Fruit fly (Drosophila melanogaster) whole organism, embryonic: ENCODE data around the gene Phyhd1.

Experiments used
- ATbp ChIP-seq: fragments of 200-800 bp; sonication (Bioruptor generic); optimal IDR thresholded peaks from 2 replicates; lab custom pipeline; 2017; ENCODE audit warnings: missing biosample characterization, mild to moderate bottlenecking, missing genetic modification characterization, missing genetic modification reagents
- Ada2b ChIP-seq: fragments of 200-800 bp; sonication (Bioruptor generic); IDR thresholded peaks from 2 replicates; pipeline ENCODE4 v1.3.6; 2022; ENCODE audit warnings: missing biosample characterization, missing genetic modification characterization
- Aef1 ChIP-seq: fragments of 200-800 bp; sonication (Bioruptor generic); IDR thresholded peaks from 3 replicates; pipeline ENCODE4 v1.3.6; 2022; ENCODE audit warnings: missing biosample characterization, missing genetic modification characterization
- Atf-2 ChIP-seq: fragments of 200-800 bp; sonication (Bioruptor generic); optimal IDR thresholded peaks from 2 replicates; lab custom pipeline; 2016; ENCODE audit warnings: missing biosample characterization, missing genetic modification characterization
- Atf3 ChIP-seq: fragments of 200-800 bp; sonication (Bioruptor generic); optimal IDR thresholded peaks from 3 replicates; lab custom pipeline; 2016; ENCODE audit warnings: missing biosample characterization, missing genetic modification characterization
- BEAF-32 ChIP-seq: fragments of 200-800 bp; sonication (Bioruptor generic); optimal IDR thresholded peaks from 3 replicates; lab custom pipeline; 2017; ENCODE audit warnings: missing biosample characterization, missing genetic modification characterization, mild to moderate bottlenecking, moderate library complexity, missing genetic modification reagents
- CG10147 ChIP-seq: fragments of 200-800 bp; sonication (Bioruptor generic); optimal IDR thresholded peaks from 2 replicates; lab custom pipeline; 2019; ENCODE audit warnings: missing biosample characterization, mild to moderate bottlenecking, missing genetic modification characterization, moderate library complexity
- CG11695 ChIP-seq: fragments of 200-800 bp; sonication (Bioruptor generic); IDR thresholded peaks from 3 replicates; pipeline ENCODE4 v1.3.6; 2022; ENCODE audit warnings: missing biosample characterization, missing genetic modification characterization
- CG12071 ChIP-seq: fragments of 200-800 bp; sonication (Bioruptor generic); optimal IDR thresholded peaks from 3 replicates; lab custom pipeline; 2018; ENCODE audit warnings: missing biosample characterization, mild to moderate bottlenecking, missing genetic modification characterization
- CG12391 ChIP-seq: fragments of 200-800 bp; sonication (Bioruptor generic); optimal IDR thresholded peaks from 3 replicates; lab custom pipeline; 2018; ENCODE audit warnings: missing biosample characterization, mild to moderate bottlenecking, missing genetic modification characterization, moderate library complexity
- CG12942 ChIP-seq: fragments of 200-800 bp; sonication (Bioruptor generic); optimal IDR thresholded peaks from 3 replicates; lab custom pipeline; 2016; ENCODE audit warnings: missing biosample characterization, missing genetic modification characterization
- CG16863 ChIP-seq: fragments of 200-800 bp; sonication (Bioruptor generic); optimal IDR thresholded peaks from 3 replicates; lab custom pipeline; 2016; ENCODE audit warnings: missing biosample characterization, missing genetic modification characterization
- CG17385 ChIP-seq: fragments of 200-800 bp; sonication (Bioruptor generic); optimal IDR thresholded peaks from 3 replicates; lab custom pipeline; 2018; ENCODE audit warnings: missing biosample characterization, mild to moderate bottlenecking, missing genetic modification characterization
- CG17568 ChIP-seq: fragments of 200-800 bp; sonication (Bioruptor generic); optimal IDR thresholded peaks from 2 replicates; lab custom pipeline; 2018; ENCODE audit warnings: missing biosample characterization, mild to moderate bottlenecking, missing genetic modification characterization, moderate library complexity
- CG18764 ChIP-seq: fragments of 200-800 bp; sonication (Bioruptor generic); optimal IDR thresholded peaks from 3 replicates; lab custom pipeline; 2016; ENCODE audit warnings: missing biosample characterization, missing genetic modification characterization
- CG2116 ChIP-seq: fragments of 200-800 bp; sonication (Bioruptor generic); optimal IDR thresholded peaks from 3 replicates; lab custom pipeline; 2018; ENCODE audit warnings: missing biosample characterization, mild to moderate bottlenecking, missing genetic modification characterization
- CG3281 ChIP-seq: fragments of 200-800 bp; sonication (Bioruptor generic); optimal IDR thresholded peaks from 3 replicates; lab custom pipeline; 2017; ENCODE audit warnings: missing biosample characterization, mild to moderate bottlenecking, missing genetic modification characterization
- CG34422 ChIP-seq: fragments of 200-800 bp; sonication (Bioruptor generic); IDR thresholded peaks from 3 replicates; pipeline ENCODE4 v1.3.6; 2022; ENCODE audit warnings: missing biosample characterization, missing genetic modification characterization
- CG4730 ChIP-seq: fragments of 200-800 bp; sonication (Bioruptor generic); IDR thresholded peaks from 2 replicates; pipeline ENCODE4 v1.3.6; 2022; ENCODE audit warnings: missing biosample characterization, missing genetic modification characterization
- CG4854 ChIP-seq: fragments of 200-800 bp; sonication (Bioruptor generic); optimal IDR thresholded peaks from 2 replicates; lab custom pipeline; 2016; ENCODE audit warnings: missing biosample characterization, missing genetic modification characterization, inconsistent platforms
- CG6854 ChIP-seq: fragments of 200-800 bp; sonication (Bioruptor generic); optimal IDR thresholded peaks from 3 replicates; lab custom pipeline; 2017; ENCODE audit warnings: missing biosample characterization, mild to moderate bottlenecking, missing genetic modification characterization
- CG7372 ChIP-seq: fragments of 200-800 bp; sonication (Bioruptor generic); IDR thresholded peaks from 2 replicates; pipeline ENCODE4 v1.3.6; 2022; ENCODE audit warnings: missing biosample characterization, missing genetic modification characterization
- CG7839 ChIP-seq: fragments of 200-800 bp; sonication (Bioruptor generic); optimal IDR thresholded peaks from 3 replicates; lab custom pipeline; 2018; ENCODE audit warnings: missing biosample characterization, mild to moderate bottlenecking, missing genetic modification characterization, moderate library complexity
- CG8290 ChIP-seq, 3 experiments: fragments of 200-800 bp; sonication (Bioruptor generic); optimal IDR thresholded peaks; 2 replicates each; lab custom pipeline; 2016 to 2019; ENCODE audit warnings: missing biosample characterization in 3 of 3, missing genetic modification characterization in 3 of 3, mild to moderate bottlenecking in 2 of 3, moderate library complexity in 1 of 3
- CG9609 ChIP-seq: fragments of 200-800 bp; sonication (Bioruptor generic); optimal IDR thresholded peaks from 3 replicates; lab custom pipeline; 2016; ENCODE audit warnings: missing biosample characterization, missing genetic modification characterization
- CG9817 ChIP-seq: fragments of 200-800 bp; sonication (Bioruptor generic); optimal IDR thresholded peaks from 2 replicates; lab custom pipeline; 2018; ENCODE audit warnings: missing biosample characterization, mild to moderate bottlenecking, missing genetic modification characterization, moderate library complexity
- Dp ChIP-seq: fragments of 200-800 bp; sonication (Bioruptor generic); optimal IDR thresholded peaks from 2 replicates; lab custom pipeline; 2018; ENCODE audit warnings: missing biosample characterization, mild to moderate bottlenecking, missing genetic modification characterization, moderate library complexity
- Fer2 ChIP-seq: fragments of 200-800 bp; sonication (Bioruptor generic); optimal IDR thresholded peaks from 2 replicates; lab custom pipeline; 2018; ENCODE audit warnings: missing biosample characterization, mild to moderate bottlenecking, missing genetic modification characterization, moderate library complexity
- Hr39 ChIP-seq: fragments of >200 bp; optimal IDR thresholded peaks from 2 replicates; lab custom pipeline; 2017
- Max ChIP-seq: fragments of 200-800 bp; sonication (Bioruptor generic); optimal IDR thresholded peaks from 2 replicates; lab custom pipeline; 2016; ENCODE audit warnings: missing biosample characterization, mild to moderate bottlenecking, missing genetic modification characterization
- Myb ChIP-seq: fragments of 200-800 bp; sonication (Bioruptor generic); optimal IDR thresholded peaks from 2 replicates; lab custom pipeline; 2016; ENCODE audit warnings: missing biosample characterization, missing genetic modification characterization
- Neu2 ChIP-seq: fragments of 200-800 bp; sonication (Bioruptor generic); optimal IDR thresholded peaks from 3 replicates; lab custom pipeline; 2016; ENCODE audit warnings: missing biosample characterization, missing genetic modification characterization, borderline replicate concordance
- Sry-β ChIP-seq: fragments of 200-800 bp; sonication (Bioruptor generic); optimal IDR thresholded peaks from 2 replicates; lab custom pipeline; 2018; ENCODE audit warnings: missing biosample characterization, mild to moderate bottlenecking, missing genetic modification characterization, moderate library complexity
- Tbp ChIP-seq: fragments of >200 bp; optimal IDR thresholded peaks from 2 replicates; lab custom pipeline; 2018; ENCODE audit warnings: missing biosample characterization, missing genetic modification characterization
- bbx ChIP-seq: fragments of 200-800 bp; sonication (Bioruptor generic); IDR thresholded peaks from 2 replicates; pipeline ENCODE4 v1.3.6; 2022; ENCODE audit warnings: missing biosample characterization, missing genetic modification characterization; ENCODE audit not compliant: partially characterized antibody
- br ChIP-seq: fragments of >200 bp; optimal IDR thresholded peaks from 2 replicates; lab custom pipeline; 2017
- cas ChIP-seq: fragments of 200-800 bp; sonication (Bioruptor generic); IDR thresholded peaks from 2 replicates; pipeline ENCODE4 v1.3.6; 2022; ENCODE audit warnings: missing biosample characterization, missing genetic modification characterization
- cato ChIP-seq: fragments of 200-800 bp; sonication (Bioruptor generic); optimal IDR thresholded peaks from 2 replicates; lab custom pipeline; 2016; ENCODE audit warnings: missing biosample characterization, missing genetic modification characterization, borderline replicate concordance
- crol ChIP-seq: fragments of 200-800 bp; sonication (Bioruptor generic); IDR thresholded peaks from 2 replicates; pipeline ENCODE4 v1.3.6; 2022; ENCODE audit warnings: missing biosample characterization, missing genetic modification characterization
- dysf ChIP-seq: fragments of 200-800 bp; sonication (Bioruptor generic); IDR thresholded peaks from 3 replicates; pipeline ENCODE4 v1.3.6; 2022; ENCODE audit warnings: missing biosample characterization, missing genetic modification characterization
- esg ChIP-seq: fragments of 200-800 bp; sonication (Bioruptor generic); conservative IDR thresholded peaks from 2 replicates; pipeline ENCODE4 v1.3.6; 2022; ENCODE audit warnings: missing biosample characterization, missing genetic modification characterization
- gfzf ChIP-seq: fragments of 200-800 bp; sonication (Bioruptor generic); optimal IDR thresholded peaks from 2 replicates; lab custom pipeline; 2016; ENCODE audit warnings: missing biosample characterization, mild to moderate bottlenecking, missing genetic modification characterization, moderate library complexity
- gro ChIP-seq: fragments of 200-800 bp; sonication (Bioruptor generic); optimal IDR thresholded peaks from 2 replicates; lab custom pipeline; 2016; ENCODE audit warnings: missing biosample characterization, missing genetic modification characterization
- hkb ChIP-seq, 2 experiments: fragments of 200-800 bp in 1 of 2; fragments of >200 bp in 1 of 2; sonication (Bioruptor generic) in 1 of 2; IDR thresholded peaks in 1 of 2; optimal IDR thresholded peaks in 1 of 2; 2 replicates each; pipeline versions ENCODE4 v1.3.6 to Lab custom; 2017 to 2022; ENCODE audit warnings: missing biosample characterization in 1 of 2, missing genetic modification characterization in 1 of 2
- kay ChIP-seq: fragments of 200-800 bp; sonication (Bioruptor generic); optimal IDR thresholded peaks from 2 replicates; lab custom pipeline; 2016; ENCODE audit warnings: missing biosample characterization, missing genetic modification characterization
- nerfin-2 ChIP-seq: fragments of 200-800 bp; sonication (Bioruptor generic); IDR thresholded peaks from 2 replicates; pipeline ENCODE4 v1.3.6; 2022; ENCODE audit warnings: missing biosample characterization, missing genetic modification characterization; ENCODE audit not compliant: partially characterized antibody
- sens ChIP-seq: fragments of 200-800 bp; sonication (Bioruptor generic); peaks from one replicate; lab custom pipeline; 2016; ENCODE audit warnings: missing biosample characterization, missing genetic modification characterization
- tgo ChIP-seq: fragments of 200-800 bp; sonication (Bioruptor generic); IDR thresholded peaks from 3 replicates; pipeline ENCODE4 v1.3.6; 2022; ENCODE audit warnings: missing biosample characterization, missing genetic modification characterization
- trh ChIP-seq: fragments of 200-800 bp; sonication (Bioruptor generic); optimal IDR thresholded peaks from 2 replicates; lab custom pipeline; 2016; ENCODE audit warnings: missing biosample characterization, missing genetic modification characterization
- vnd ChIP-seq: fragments of 200-800 bp; sonication (Bioruptor generic); IDR thresholded peaks from 3 replicates; pipeline ENCODE4 v1.3.6; 2022; ENCODE audit warnings: missing biosample characterization, missing genetic modification characterization; ENCODE audit not compliant: partially characterized antibody
- vvl ChIP-seq: fragments of 200-800 bp; sonication (Bioruptor generic); IDR thresholded peaks from 2 replicates; pipeline ENCODE4 v1.3.6; 2022; ENCODE audit warnings: missing biosample characterization, missing genetic modification characterization
- wdn ChIP-seq: fragments of 200-800 bp; sonication (Bioruptor generic); IDR thresholded peaks from 2 replicates; pipeline ENCODE4 v1.3.6; 2022; ENCODE audit warnings: missing biosample characterization, missing genetic modification characterization

Phyhd1 gene

DNA sequence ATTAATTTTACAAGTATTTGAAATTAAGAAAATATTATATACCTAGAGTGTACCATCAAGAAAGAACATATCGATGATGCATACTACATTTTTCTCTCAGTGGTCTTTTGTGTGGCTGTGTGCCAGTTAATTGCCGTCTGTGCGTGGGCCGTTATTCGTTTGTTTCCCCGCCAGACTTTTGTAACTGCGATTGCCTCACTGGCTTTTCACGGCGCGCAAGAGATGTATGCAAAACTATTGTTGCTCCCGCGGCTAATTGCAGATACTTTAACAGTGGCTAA, 897 bp upstream of the Phyhd1 start (continued):
- TF ChIP-seq esg (GFP tag; lab: Robert Waterston, UW) (peak; percentile 60), kay (GFP tag; lab: Kevin White, UChicago) (no peak), CG4854 (no peak), cato (GFP tag; lab: Kevin White, UChicago) (peak; percentile 12), Atf-2 (GFP tag; lab: Kevin White, UChicago) (no peak), CG4730 (GFP tag; lab: Robert Waterston, UW) (peak; percentile 50), CG17568 (GFP tag; lab: Kevin White, UChicago) (no peak), cas (no peak), CG8290 (GFP tag; optimal IDR thresholded peaks at IDR 0.05; lab: Kevin White, UChicago) (no peak), CG8290 (tag; optimal IDR thresholded peaks at IDR 0.05; lab: Kevin White, UChicago) (no peak), CG6854 (GFP tag; lab: Kevin White, UChicago) (no peak), CG11695 (peak; percentile 77), hkb (optimal IDR thresholded peaks at IDR 0.05; lab: Kevin White, UChicago) (no peak), hkb (GFP tag; IDR thresholded peaks at IDR 0.05; lab: Robert Waterston, UW) (peak; percentile 66), Aef1 (no peak; the same call in 2 of the 3 replicates), wdn (GFP tag; lab: Robert Waterston, UW) (peak; percentile 11; the same call in 1 of the 2 replicates), Neu2 (no peak), Myb (GFP tag; lab: Kevin White, UChicago) (no peak), CG3281 (peak; percentile 32), crol (no peak), Sry-β (GFP tag; lab: Kevin White, UChicago) (no peak), Fer2 (no peak), CG18764 (no peak), CG17385 (no peak), Atf3 (GFP tag; lab: Kevin White, UChicago) (no peak), CG12942 (GFP tag; lab: Kevin White, UChicago) (peak; percentile 35), CG9817 (tag; lab: Kevin White, UChicago) (peak; percentile 8), CG7372 (no peak; the same call in 1 of the 2 replicates), vvl (GFP tag; lab: Robert Waterston, UW) (peak; percentile 88), gfzf (GFP tag; lab: Kevin White, UChicago) (no peak), CG12071 (peak; percentile 22), br (lab: Kevin White, UChicago) (no peak), CG10147 (GFP tag; lab: Kevin White, UChicago) (no peak), CG34422 (GFP tag; lab: Robert Waterston, UW) (peak; percentile 37; the same call in 1 of the 3 replicates), CG12391 (tag; lab: Kevin White, UChicago) (peak; percentile 7), CG16863 (GFP tag; lab: Kevin White, UChicago) (no peak), tgo (peak; percentile 59; the same call in 2 of the 3 replicates), gro (GFP tag; lab: Kevin White, UChicago) (no peak), BEAF-32 (no peak), bbx (GFP tag; lab: Robert Waterston, UW) (no peak), ATbp (peak; percentile 30), CG2116 (GFP tag; lab: Kevin White, UChicago) (no peak), nerfin-2 (no peak), Tbp (GFP tag; lab: Kevin White, UChicago) (no peak), dysf (GFP tag; lab: Robert Waterston, UW) (peak; percentile 71), Hr39 (lab: Kevin White, UChicago) (no peak), trh (peak; percentile 33), Max (no peak), sens (no peak), Dp (GFP tag; lab: Kevin White, UChicago) (no peak), vnd (GFP tag; lab: Robert Waterston, UW) (no peak), Ada2b (GFP tag; lab: Robert Waterston, UW) (peak; percentile 79), CG7839 (tag; lab: Kevin White, UChicago) (no peak), CG9609 (GFP tag; lab: Kevin White, UChicago) (no peak)
